Worm (Caenorhabditis elegans) whole organism, early embryonic: Measurements from ENCODE around the gene F15B9.6.

ENCODE experiments used
- B0310.2 ChIP-seq: sonication (generic microtip); optimal IDR thresholded peaks from 2 replicates; lab custom pipeline; 2016; ENCODE audit warnings: mild to moderate bottlenecking, missing genetic modification characterization, missing compliant biosample characterization
- F13C5.2 ChIP-seq: sonication (generic microtip); optimal IDR thresholded peaks from 2 replicates; lab custom pipeline; 2017; ENCODE audit warnings: mild to moderate bottlenecking, missing genetic modification characterization, inconsistent platforms, missing compliant biosample characterization
- aly-1 ChIP-seq: sonication (generic microtip); optimal IDR thresholded peaks from 2 replicates; lab custom pipeline; 2016; ENCODE audit warnings: missing genetic modification characterization, missing compliant biosample characterization
- ama-1 ChIP-seq: fragments of 150-350 bp; optimal IDR thresholded peaks from 2 replicates; lab custom pipeline; 2014
- ceh-13 ChIP-seq: fragments of 200-800 bp; sonication (Bioruptor generic); optimal IDR thresholded peaks from 2 replicates; lab custom pipeline; 2018; ENCODE audit warnings: mild to moderate bottlenecking, missing genetic modification characterization, missing compliant biosample characterization
- ceh-36 ChIP-seq: sonication (generic microtip); optimal IDR thresholded peaks from 2 replicates; lab custom pipeline; 2016; ENCODE audit warnings: missing genetic modification characterization, inconsistent platforms, missing compliant biosample characterization
- ets-7 ChIP-seq: sonication (generic microtip); optimal IDR thresholded peaks from 2 replicates; lab custom pipeline; 2016; ENCODE audit warnings: missing genotype, missing genetic modification characterization, missing compliant biosample characterization
- flt-1 ChIP-seq: fragments of 200-800 bp; sonication (Bioruptor generic); IDR thresholded peaks from 2 replicates; pipeline ENCODE4 v1.3.6; 2022; ENCODE audit warnings: missing genetic modification characterization, missing compliant biosample characterization
- hmbx-1 ChIP-seq: sonication (generic microtip); optimal IDR thresholded peaks from 2 replicates; lab custom pipeline; 2016; ENCODE audit warnings: mild to moderate bottlenecking, missing genetic modification characterization, missing compliant biosample characterization
- hmg-4 ChIP-seq: fragments of 200-800 bp; sonication (Bioruptor generic); optimal IDR thresholded peaks from 2 replicates; lab custom pipeline; 2018; ENCODE audit warnings: mild to moderate bottlenecking, missing genetic modification characterization, missing compliant biosample characterization
- hnd-1 ChIP-seq: sonication (generic microtip); optimal IDR thresholded peaks from 2 replicates; lab custom pipeline; 2016; ENCODE audit warnings: missing genetic modification characterization, missing compliant biosample characterization
- pes-1 ChIP-seq: fragments of 200-800 bp; sonication (Bioruptor generic); IDR thresholded peaks from 2 replicates; pipeline ENCODE4 v1.3.6; 2022; ENCODE audit warnings: missing genetic modification reagents, missing genetic modification characterization, missing compliant biosample characterization
- scrt-1 ChIP-seq: fragments of 200-800 bp; sonication (Bioruptor generic); IDR thresholded peaks from 2 replicates; pipeline ENCODE4 v1.3.6; 2022; ENCODE audit warnings: missing genetic modification characterization, missing compliant biosample characterization
- sea-1 ChIP-seq: fragments of 200-800 bp; sonication (Bioruptor generic); conservative IDR thresholded peaks from 2 replicates; pipeline ENCODE4 v1.3.6; 2022; ENCODE audit warnings: missing genetic modification characterization, missing compliant biosample characterization
- tbx-11 ChIP-seq: fragments of 200-800 bp; sonication (Bioruptor generic); IDR thresholded peaks from 2 replicates; pipeline ENCODE4 v1.3.6; 2022; ENCODE audit warnings: missing genetic modification characterization, missing compliant biosample characterization
- tbx-37 ChIP-seq: fragments of 200-800 bp; sonication (Bioruptor generic); conservative IDR thresholded peaks from 2 replicates; pipeline ENCODE4 v1.3.6; 2022; ENCODE audit warnings: missing genetic modification reagents, missing genetic modification characterization, missing compliant biosample characterization
- tra-4 ChIP-seq: sonication (generic microtip); optimal IDR thresholded peaks from 2 replicates; lab custom pipeline; 2017; ENCODE audit warnings: missing genetic modification characterization, missing compliant biosample characterization

F15B9.6 gene

ce11 chrV:13028871-13029270, 14.9 kb downstream of the F15B9.6 start:
- TF ChIP-seq sea-1 (GFP tag; lab: Robert Waterston, UW) (no peak), aly-1 (tag; lab: Kevin White, UChicago) (no peak), ets-7 (tag; lab: Kevin White, UChicago) (no peak), tbx-37 (GFP tag; lab: Robert Waterston, UW) (no peak), ama-1 (no peak), ceh-36 (tag; lab: Kevin White, UChicago) (no peak), ceh-13 (GFP tag; lab: Kevin White, UChicago) (no peak), tbx-11 (no peak), tra-4 (no peak), flt-1 (GFP tag; lab: Robert Waterston, UW) (no peak)

ce11 chrV:13033223-13033622, 19.3 kb downstream of the F15B9.6 start, which contains the start of gene W07G4.1:
W07G4.1 (plus strand) TSS chrV:13033523.
- TF ChIP-seq sea-1 (GFP tag; lab: Robert Waterston, UW) (no peak), pes-1 (GFP tag; lab: Robert Waterston, UW) (no peak), flt-1 (GFP tag; lab: Robert Waterston, UW) (no peak), F13C5.2 (tag; lab: Kevin White, UChicago) (no peak), hnd-1 (tag; lab: Kevin White, UChicago) (no peak), hmbx-1 (tag; lab: Kevin White, UChicago) (no peak), ama-1 (no peak), tra-4 (no peak), B0310.2 (tag; lab: Kevin White, UChicago) (no peak), tbx-37 (GFP tag; lab: Robert Waterston, UW) (no peak), scrt-1 (GFP tag; lab: Robert Waterston, UW) (no peak), ceh-36 (tag; lab: Kevin White, UChicago) (no peak)

- TF ChIP-seq ceh-36 (tag; lab: Kevin White, UChicago) (no peak), scrt-1 (GFP tag; lab: Robert Waterston, UW) (no peak), pes-1 (GFP tag; lab: Robert Waterston, UW) (no peak), tbx-11 (no peak), hmg-4 (GFP tag; lab: Kevin White, UChicago) (no peak), flt-1 (GFP tag; lab: Robert Waterston, UW) (no peak), B0310.2 (tag; lab: Kevin White, UChicago) (no peak), ama-1 (no peak), hnd-1 (tag; lab: Kevin White, UChicago) (no peak), sea-1 (GFP tag; lab: Robert Waterston, UW) (no peak), tbx-37 (GFP tag; lab: Robert Waterston, UW) (no peak)
Observed at ce11 chrV:13034604-13035003, 20.7 kb downstream of the F15B9.6 start, which contains the start of gene W07G4.7. W07G4.7 (minus strand) TSS chrV:13034704.

- TF ChIP-seq F13C5.2 (tag; lab: Kevin White, UChicago) (no peak), sea-1 (GFP tag; lab: Robert Waterston, UW) (no peak), tbx-11 (no peak), hmbx-1 (tag; lab: Kevin White, UChicago) (no peak), tbx-37 (GFP tag; lab: Robert Waterston, UW) (no peak), ets-7 (tag; lab: Kevin White, UChicago) (no peak), hmg-4 (GFP tag; lab: Kevin White, UChicago) (no peak), aly-1 (tag; lab: Kevin White, UChicago) (no peak), pes-1 (GFP tag; lab: Robert Waterston, UW) (no peak), ama-1 (no peak), tra-4 (no peak), ceh-13 (GFP tag; lab: Kevin White, UChicago) (no peak), B0310.2 (tag; lab: Kevin White, UChicago) (no peak), hnd-1 (tag; lab: Kevin White, UChicago) (no peak), scrt-1 (GFP tag; lab: Robert Waterston, UW) (no peak), flt-1 (GFP tag; lab: Robert Waterston, UW) (no peak), ceh-36 (tag; lab: Kevin White, UChicago) (no peak)
Observed at ce11 chrV:13036466-13036865, 22.5 kb downstream of the F15B9.6 start, which contains the start of gene W07G4.2. W07G4.2 (minus strand) TSS chrV:13036566.

ce11 chrV:13041666-13042065, 27.7 kb downstream of the F15B9.6 start, which contains the start of gene scyl-1:
scyl-1 (minus strand) TSS chrV:13041721.
- TF ChIP-seq tbx-11 (no peak), F13C5.2 (tag; lab: Kevin White, UChicago) (peak; percentile 11), pes-1 (GFP tag; lab: Robert Waterston, UW) (no peak), tra-4 (no peak), hnd-1 (tag; lab: Kevin White, UChicago) (no peak), hmbx-1 (tag; lab: Kevin White, UChicago) (no peak), ceh-36 (tag; lab: Kevin White, UChicago) (no peak), flt-1 (GFP tag; lab: Robert Waterston, UW) (peak; percentile 31; the same call in 1 of the 2 replicates), ets-7 (tag; lab: Kevin White, UChicago) (no peak), B0310.2 (tag; lab: Kevin White, UChicago) (no peak), scrt-1 (GFP tag; lab: Robert Waterston, UW) (no peak), hmg-4 (GFP tag; lab: Kevin White, UChicago) (no peak), sea-1 (GFP tag; lab: Robert Waterston, UW) (no peak), ama-1 (no peak), ceh-13 (GFP tag; lab: Kevin White, UChicago) (no peak), aly-1 (tag; lab: Kevin White, UChicago) (no peak), tbx-37 (GFP tag; lab: Robert Waterston, UW) (0 out of 2 replicates have a peak, but pooled peaks have one; percentile 16)

- TF ChIP-seq tbx-37 (GFP tag; lab: Robert Waterston, UW) (no peak), B0310.2 (tag; lab: Kevin White, UChicago) (no peak), hnd-1 (tag; lab: Kevin White, UChicago) (no peak), tra-4 (no peak), hmg-4 (GFP tag; lab: Kevin White, UChicago) (no peak), hmbx-1 (tag; lab: Kevin White, UChicago) (no peak), ets-7 (tag; lab: Kevin White, UChicago) (no peak), F13C5.2 (tag; lab: Kevin White, UChicago) (no peak), ceh-36 (tag; lab: Kevin White, UChicago) (no peak), sea-1 (GFP tag; lab: Robert Waterston, UW) (no peak), scrt-1 (GFP tag; lab: Robert Waterston, UW) (no peak), flt-1 (GFP tag; lab: Robert Waterston, UW) (no peak), pes-1 (GFP tag; lab: Robert Waterston, UW) (no peak), tbx-11 (no peak), aly-1 (tag; lab: Kevin White, UChicago) (no peak), ceh-13 (GFP tag; lab: Kevin White, UChicago) (no peak), ama-1 (no peak)
Observed at ce11 chrV:13043195-13043762, 29.3 kb downstream of the F15B9.6 start, which contains the start of gene lap-2. lap-2 (plus strand) TSS chrV:13043712.
